Worm (Caenorhabditis elegans) whole organism, L4 larva: ENCODE data around the gene shl-1.

Source experiments
- F10B5.3 ChIP-seq: sonication (generic microtip); optimal IDR thresholded peaks from 2 replicates; lab custom pipeline; 2016; ENCODE audit warnings: mild to moderate bottlenecking, missing genetic modification characterization, missing compliant biosample characterization
- fos-1 ChIP-seq: fragments of 150-350 bp; optimal IDR thresholded peaks from 2 replicates; lab custom pipeline; 2014; ENCODE audit warnings: missing biosample characterization, missing genetic modification characterization
- nhr-111 ChIP-seq: fragments of 200-800 bp; sonication (Bioruptor generic); optimal IDR thresholded peaks from 2 replicates; lab custom pipeline; 2018; ENCODE audit warnings: mild to moderate bottlenecking, missing genetic modification characterization, missing compliant biosample characterization
- pqm-1 ChIP-seq: sonication (generic microtip); optimal IDR thresholded peaks from 2 replicates; lab custom pipeline; 2017; ENCODE audit warnings: missing biosample characterization, missing genetic modification characterization

- no peak for TF ChIP-seq nhr-111 (GFP tag; lab: Kevin White, UChicago)
- no peak for TF ChIP-seq F10B5.3 (tag; lab: Kevin White, UChicago)
- TF ChIP-seq fos-1: no peak
- no peak for TF ChIP-seq pqm-1 (tag; lab: Kevin White, UChicago)
Observed at ce11 chrIV:6365045-6365444, 18.8 kb downstream of the shl-1 start, which contains the start of gene Y73B6BL.270.
